Fruit fly (Drosophila melanogaster): Measurements from ENCODE around the gene lace.

The lace gene

dm6 chr2L:15493627-15494026 is 5.3 kb upstream of the lace start:
- TF ChIP-seq N (GFP tag; optimal IDR thresholded peaks at IDR 0.05) (no peak), CG32264 (GFP tag; optimal IDR thresholded peaks at IDR 0.05) (no peak), sage (GFP tag; optimal IDR thresholded peaks at IDR 0.05) (no peak), tai (GFP tag; optimal IDR thresholded peaks at IDR 0.05) (no peak), lola (GFP tag; optimal IDR thresholded peaks at IDR 0.05) (no peak), rgr (GFP tag; optimal IDR thresholded peaks at IDR 0.05) (no peak), Sp1 (GFP tag; optimal IDR thresholded peaks at IDR 0.05) (no peak), OdsH (GFP tag; optimal IDR thresholded peaks at IDR 0.05) (no peak), CG9705 (GFP tag; optimal IDR thresholded peaks at IDR 0.05) (no peak), Hr78 (GFP tag; optimal IDR thresholded peaks at IDR 0.05) (no peak), dsf (GFP tag; optimal IDR thresholded peaks at IDR 0.05; ENCODE audit: borderline replicate concordance) (no peak), Rel (GFP tag; optimal IDR thresholded peaks at IDR 0.05) (no peak), Rel (tag; optimal IDR thresholded peaks at IDR 0.05) (no peak)

dm6 chr2L:15496310-15496709 is 2.6 kb upstream of the lace start:
- no peak for TF ChIP-seq Hr83 (GFP tag; optimal IDR thresholded peaks at IDR 0.05; ENCODE audit: poor library complexity, severe bottlenecking)
- TF ChIP-seq Hnf4 (GFP tag; optimal IDR thresholded peaks at IDR 0.05): no peak

DNA sequence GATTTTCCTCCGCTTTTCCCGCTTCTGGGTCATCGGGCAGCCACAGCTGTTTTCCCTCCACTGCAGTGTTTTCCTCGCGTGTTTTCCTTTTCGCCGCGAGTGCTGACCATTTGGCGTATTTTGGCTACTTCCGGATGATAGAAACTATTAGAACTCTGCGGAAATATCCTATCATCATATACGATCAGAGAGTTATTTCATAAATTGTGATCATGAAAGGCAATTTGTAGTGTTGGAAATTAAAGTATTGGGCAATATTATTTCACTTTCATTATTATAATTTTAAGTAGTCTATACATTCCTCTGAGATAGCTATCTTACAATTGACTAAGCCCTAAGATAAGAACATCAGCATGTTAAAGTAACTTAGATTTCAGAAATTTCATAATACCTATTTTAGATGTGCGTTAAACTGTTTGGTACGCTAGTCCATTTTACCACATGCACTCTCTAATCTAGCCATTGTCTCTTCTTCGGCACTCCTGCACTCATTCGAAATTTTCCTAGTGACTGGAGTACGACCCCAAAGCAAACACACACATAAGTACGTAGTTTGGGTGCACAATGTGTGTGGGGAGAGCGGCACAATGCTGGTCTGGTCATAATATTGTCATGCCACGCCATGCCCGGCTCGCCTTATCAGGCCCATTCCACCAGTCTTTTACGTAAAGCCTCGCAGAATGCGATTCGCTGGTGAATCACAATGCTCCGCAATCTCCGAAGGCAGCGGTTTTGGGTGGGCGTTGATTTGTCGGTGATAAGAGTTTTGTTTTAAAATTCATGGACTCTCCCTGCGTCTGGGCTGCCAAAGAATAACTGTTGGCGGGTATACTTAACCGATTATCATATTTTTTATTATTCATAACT is 1.0 kb downstream of the lace start:
- TF ChIP-seq Hnf4 (GFP tag; optimal IDR thresholded peaks at IDR 0.05) (no peak), Rel (GFP tag; optimal IDR thresholded peaks at IDR 0.05) (no peak), Rel (tag; optimal IDR thresholded peaks at IDR 0.05) (peak; percentile 94), Myc (optimal IDR thresholded peaks at IDR 0.05) (peak; percentile 24), h (GFP tag; optimal IDR thresholded peaks at IDR 0.05) (peak; percentile 7)

dm6 chr2L:15500910-15501521 is 2.1 kb downstream of the lace start:
- TF ChIP-seq CG9705 (GFP tag; optimal IDR thresholded peaks at IDR 0.05) (no peak), lola (GFP tag; optimal IDR thresholded peaks at IDR 0.05) (no peak), CrebA (GFP tag; optimal IDR thresholded peaks at IDR 0.05; ENCODE audit: borderline replicate concordance) (no peak), sv (GFP tag; optimal IDR thresholded peaks at IDR 0.05) (no peak), woc (GFP tag; optimal IDR thresholded peaks at IDR 0.05) (no peak), sage (GFP tag; optimal IDR thresholded peaks at IDR 0.05) (no peak), ey (GFP tag; optimal IDR thresholded peaks at IDR 0.05) (no peak), OdsH (GFP tag; optimal IDR thresholded peaks at IDR 0.05) (no peak), Rel (GFP tag; optimal IDR thresholded peaks at IDR 0.05) (no peak), Rel (tag; optimal IDR thresholded peaks at IDR 0.05) (no peak), Mio (GFP tag; optimal IDR thresholded peaks at IDR 0.05) (no peak), tai (GFP tag; optimal IDR thresholded peaks at IDR 0.05) (no peak)

DNA sequence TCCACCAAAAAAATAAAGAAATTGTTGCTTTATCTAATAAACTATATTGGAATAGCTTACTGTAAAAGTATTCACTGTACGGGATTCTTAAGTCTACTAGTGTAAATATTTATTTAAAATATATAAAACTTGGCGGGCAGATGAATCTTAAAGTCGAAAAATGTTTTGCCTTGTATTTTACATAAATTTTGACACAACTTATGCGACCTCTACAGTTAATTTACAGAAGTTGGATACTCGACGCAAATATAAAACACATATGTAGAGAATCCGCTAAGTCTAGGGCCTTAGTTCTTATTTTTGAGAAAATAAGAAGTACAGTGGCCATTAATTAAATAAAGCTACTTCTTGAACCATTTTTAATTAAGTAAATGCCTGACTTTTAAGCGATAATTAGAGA is 5.6 kb downstream of the lace start:
- TF ChIP-seq Abd-B (GFP tag; optimal IDR thresholded peaks at IDR 0.05) (no peak), h (GFP tag; optimal IDR thresholded peaks at IDR 0.05) (no peak), Dfd (GFP tag; optimal IDR thresholded peaks at IDR 0.05) (no peak), br (GFP tag; optimal IDR thresholded peaks at IDR 0.05) (no peak), lola (GFP tag; optimal IDR thresholded peaks at IDR 0.05) (no peak), Dif (GFP tag; optimal IDR thresholded peaks at IDR 0.05; ENCODE audit: partially characterized antibody) (no peak), usp (GFP tag; optimal IDR thresholded peaks at IDR 0.05) (no peak), psq (GFP tag; optimal IDR thresholded peaks at IDR 0.05) (no peak)

dm6 chr2L:15537402-15537801 is 38.5 kb downstream of the lace start:
- TF ChIP-seq br (GFP tag; optimal IDR thresholded peaks at IDR 0.05) (no peak), HLH106 (tag; optimal IDR thresholded peaks at IDR 0.05) (no peak), sv (GFP tag; optimal IDR thresholded peaks at IDR 0.05) (no peak), N (GFP tag; optimal IDR thresholded peaks at IDR 0.05) (no peak), Rel (GFP tag; optimal IDR thresholded peaks at IDR 0.05) (no peak), Rel (tag; optimal IDR thresholded peaks at IDR 0.05) (no peak), Hr83 (GFP tag; optimal IDR thresholded peaks at IDR 0.05; ENCODE audit: poor library complexity, severe bottlenecking) (no peak), Myc (optimal IDR thresholded peaks at IDR 0.05) (no peak), Dif (GFP tag; optimal IDR thresholded peaks at IDR 0.05; ENCODE audit: partially characterized antibody) (no peak), OdsH (GFP tag; optimal IDR thresholded peaks at IDR 0.05) (no peak), CrebA (GFP tag; optimal IDR thresholded peaks at IDR 0.05; ENCODE audit: borderline replicate concordance) (no peak), ey (GFP tag; optimal IDR thresholded peaks at IDR 0.05) (no peak), jim (GFP tag; optimal IDR thresholded peaks at IDR 0.05) (no peak), Dfd (GFP tag; optimal IDR thresholded peaks at IDR 0.05) (no peak), usp (GFP tag; optimal IDR thresholded peaks at IDR 0.05) (no peak), Mio (GFP tag; optimal IDR thresholded peaks at IDR 0.05) (no peak), psq (GFP tag; optimal IDR thresholded peaks at IDR 0.05) (no peak), Abd-B (GFP tag; optimal IDR thresholded peaks at IDR 0.05) (no peak), GATAd (GFP tag; optimal IDR thresholded peaks at IDR 0.05) (no peak)

Measured in whole organism, wandering third instar larva.